Fruit fly (Drosophila melanogaster): ENCODE results near the gene ppan.

DNA sequence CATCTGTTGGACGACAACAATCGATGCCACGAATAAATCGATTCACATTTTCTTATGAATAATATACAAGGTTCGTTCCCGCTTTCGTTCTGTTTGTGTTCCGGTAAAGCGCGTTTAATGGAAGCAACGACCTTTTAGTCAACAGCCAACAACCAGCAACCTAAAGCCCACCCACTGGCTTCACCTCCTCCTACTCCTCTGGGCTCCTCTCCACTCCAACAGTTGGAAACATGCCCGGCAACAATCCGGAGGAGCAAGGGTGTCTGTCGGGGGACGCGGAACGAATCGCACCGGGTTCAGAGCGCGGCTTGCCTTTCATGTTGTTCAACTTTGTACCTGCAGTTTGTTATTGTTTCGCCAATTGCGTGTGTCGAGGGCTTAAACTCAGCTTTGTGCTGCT lies 8.2 kb downstream of the ppan start:
- TF ChIP-seq fru (optimal IDR thresholded peaks at IDR 0.05) (no peak), CG9797 (GFP tag; optimal IDR thresholded peaks at IDR 0.05) (no peak), H2.0 (GFP tag; IDR thresholded peaks at IDR 0.05) (no peak), Aef1 (GFP tag; IDR thresholded peaks at IDR 0.05) (no peak), vnd (GFP tag; IDR thresholded peaks at IDR 0.05; ENCODE audit: partially characterized antibody) (no peak), Dbx (GFP tag; IDR thresholded peaks at IDR 0.05) (no peak), otp (GFP tag; IDR thresholded peaks at IDR 0.05) (no peak), Elba2 (GFP tag; optimal IDR thresholded peaks at IDR 0.05) (no peak), schlank (tag; optimal IDR thresholded peaks at IDR 0.05) (no peak)
